Fruit fly (Drosophila melanogaster): ENCODE results near the gene gammaSnap2.
A peak's percentile ranks its signal among the peaks of the same experiment; 100 is the strongest.

Gene gammaSnap2

dm6 chr3R:10170356-10170876, 49.2 kb upstream of the gammaSnap2 start, which contains the start of gene Best1 (continued):
- TF ChIP-seq CG15011 (GFP tag; optimal IDR thresholded peaks at IDR 0.05) = peak; percentile 85
- TF ChIP-seq pros (GFP tag; optimal IDR thresholded peaks at IDR 0.05) = peak; percentile 93
- no peak for TF ChIP-seq usp (GFP tag; optimal IDR thresholded peaks at IDR 0.05)
- peak; percentile 65 for TF ChIP-seq CG4854 (GFP tag; optimal IDR thresholded peaks at IDR 0.05)
- peak; percentile 89 for TF ChIP-seq esg (GFP tag; conservative IDR thresholded peaks at IDR 0.05)
- TF ChIP-seq zen (tag; optimal IDR thresholded peaks at IDR 0.05) = peak; percentile 92
- peak; percentile 83 for TF ChIP-seq CG1024 (GFP tag; IDR thresholded peaks at IDR 0.05)
- TF ChIP-seq gcm (GFP tag; optimal IDR thresholded peaks at IDR 0.05) = peak; percentile 92
- TF ChIP-seq CG12744 (GFP tag; optimal IDR thresholded peaks at IDR 0.05) = peak; percentile 65
- peak; percentile 33 for TF ChIP-seq CG18764 (GFP tag; optimal IDR thresholded peaks at IDR 0.05)
- TF ChIP-seq tup (GFP tag; optimal IDR thresholded peaks at IDR 0.05) = peak; percentile 71
- peak; percentile 77 for TF ChIP-seq knrl (GFP tag; IDR thresholded peaks at IDR 0.05; ENCODE audit: partially characterized antibody)
- TF ChIP-seq Opbp (GFP tag; IDR thresholded peaks at IDR 0.05; ENCODE audit: partially characterized antibody) = peak; percentile 87
- TF ChIP-seq cg (GFP tag; optimal IDR thresholded peaks at IDR 0.05) = peak; percentile 86
- TF ChIP-seq NfI (GFP tag; optimal IDR thresholded peaks at IDR 0.05) = peak; percentile 94
- peak; percentile 76 to 83 for TF ChIP-seq Pdp1 (GFP tag; optimal IDR thresholded peaks at IDR 0.05)
- peak; percentile 90 for TF ChIP-seq E2f1 (GFP tag; IDR thresholded peaks at IDR 0.05)
- peak; percentile 68 for TF ChIP-seq mirr (GFP tag; optimal IDR thresholded peaks at IDR 0.05)
- TF ChIP-seq CG2129 (GFP tag; IDR thresholded peaks at IDR 0.05; ENCODE audit: partially characterized antibody) = no peak
- TF ChIP-seq hkb (optimal IDR thresholded peaks at IDR 0.05) = no peak
- TF ChIP-seq hkb (GFP tag; IDR thresholded peaks at IDR 0.05) = peak; percentile 93
- TF ChIP-seq mld (GFP tag; IDR thresholded peaks at IDR 0.05; ENCODE audit: partially characterized antibody) = no peak
- TF ChIP-seq CG14667 (GFP tag; IDR thresholded peaks at IDR 0.05) = peak; percentile 89
- peak; percentile 77 for TF ChIP-seq CG8765 (GFP tag; IDR thresholded peaks at IDR 0.05)
- no peak for TF ChIP-seq vnd (GFP tag; IDR thresholded peaks at IDR 0.05; ENCODE audit: partially characterized antibody)
- peak; percentile 12 for TF ChIP-seq Sry-δ (GFP tag; optimal IDR thresholded peaks at IDR 0.05)
- TF ChIP-seq scrt (GFP tag; optimal IDR thresholded peaks at IDR 0.05) = peak; percentile 87
- peak; percentile 92 for TF ChIP-seq Xbp1 (GFP tag; optimal IDR thresholded peaks at IDR 0.05)
- TF ChIP-seq Side (GFP tag; optimal IDR thresholded peaks at IDR 0.05) = peak; percentile 62
- TF ChIP-seq CG16813 (GFP tag; IDR thresholded peaks at IDR 0.05; ENCODE audit: partially characterized antibody) = peak; percentile 89
- TF ChIP-seq CG11695 (GFP tag; IDR thresholded peaks at IDR 0.05) = peak; percentile 93
- TF ChIP-seq pita (GFP tag; optimal IDR thresholded peaks at IDR 0.05) = no peak
- TF ChIP-seq ftz-f1 (GFP tag; optimal IDR thresholded peaks at IDR 0.05) = peak; percentile 57
- peak; percentile 77 for TF ChIP-seq ssp (GFP tag; IDR thresholded peaks at IDR 0.05)
- TF ChIP-seq sob (GFP tag; IDR thresholded peaks at IDR 0.05) = peak; percentile 95
- peak; percentile 94 for TF ChIP-seq CG2678 (tag; optimal IDR thresholded peaks at IDR 0.05)
- peak; percentile 97 for TF ChIP-seq oc (tag; optimal IDR thresholded peaks at IDR 0.05)
- peak; percentile 88 for TF ChIP-seq CrebB (tag; optimal IDR thresholded peaks at IDR 0.05)
- TF ChIP-seq Spps (tag; optimal IDR thresholded peaks at IDR 0.05) = peak; percentile 77
- peak; percentile 84 for TF ChIP-seq CG32767 (GFP tag; IDR thresholded peaks at IDR 0.05)
- TF ChIP-seq tna (GFP tag; IDR thresholded peaks at IDR 0.05; ENCODE audit: partially characterized antibody) = no peak
- peak; percentile 87 for TF ChIP-seq CG8388 (GFP tag; optimal IDR thresholded peaks at IDR 0.05)
- TF ChIP-seq Hr39 (optimal IDR thresholded peaks at IDR 0.05) = no peak
- TF ChIP-seq CG6689 (GFP tag; IDR thresholded peaks at IDR 0.05) = peak; percentile 92
- TF ChIP-seq pan (optimal IDR thresholded peaks at IDR 0.05) = no peak
- TF ChIP-seq pan (GFP tag; optimal IDR thresholded peaks at IDR 0.05 in 1 of 2, IDR thresholded peaks at IDR 0.05 in 1 of 2) = peak in 1 of 2 experiments; percentile 92
- TF ChIP-seq Dad (GFP tag; optimal IDR thresholded peaks at IDR 0.05) = peak; percentile 63
- TF ChIP-seq CG1647 (GFP tag; optimal IDR thresholded peaks at IDR 0.05) = peak; percentile 24
- TF ChIP-seq nom (GFP tag; optimal IDR thresholded peaks at IDR 0.05) = peak; percentile 86
- TF ChIP-seq trem (tag; optimal IDR thresholded peaks at IDR 0.05) = peak; percentile 85

Measured in whole organism, embryonic.